Worm (Caenorhabditis elegans) whole organism, L1 larva: Measurements from ENCODE around the gene T19D12.2.
A peak's percentile ranks its signal among the peaks of the same experiment; 100 is the strongest.

Experiments
- F16B12.6 ChIP-seq: fragments of 150-350 bp; optimal IDR thresholded peaks from 2 replicates; lab custom pipeline; 2014; ENCODE audit warnings: missing biosample characterization, missing genetic modification characterization
- aha-1 ChIP-seq: fragments of 150-350 bp; optimal IDR thresholded peaks from 2 replicates; lab custom pipeline; 2014; ENCODE audit warnings: missing biosample characterization, missing genetic modification characterization
- ama-1 ChIP-seq: fragments of 150-350 bp; optimal IDR thresholded peaks from 2 replicates; lab custom pipeline; 2014
- ceh-63 ChIP-seq: fragments of 200-800 bp; sonication (Bioruptor generic); optimal IDR thresholded peaks from 2 replicates; lab custom pipeline; 2018; ENCODE audit warnings: mild to moderate bottlenecking, missing genetic modification characterization, missing compliant biosample characterization
- ceh-8 ChIP-seq: fragments of 200-800 bp; sonication (Bioruptor generic); optimal IDR thresholded peaks from 2 replicates; lab custom pipeline; 2018; ENCODE audit warnings: mild to moderate bottlenecking, missing genetic modification characterization, moderate library complexity, missing compliant biosample characterization
- ceh-82 ChIP-seq, 3 experiments: fragments of 150-350 bp in 1 of 3; sonication (generic microtip) in 2 of 3; optimal IDR thresholded peaks; 2 replicates each; lab custom pipeline; 2014 to 2017; ENCODE audit warnings: missing biosample characterization in 3 of 3, missing genetic modification characterization in 3 of 3
- ces-1 ChIP-seq: fragments of 150-350 bp; optimal IDR thresholded peaks from 2 replicates; lab custom pipeline; 2014; ENCODE audit warnings: missing biosample characterization, missing genetic modification reagents, missing genetic modification characterization
- dsc-1 ChIP-seq: sonication (generic microtip); optimal IDR thresholded peaks from 2 replicates; lab custom pipeline; 2016; ENCODE audit warnings: mild to moderate bottlenecking, missing genetic modification characterization, missing compliant biosample characterization
- efl-1 ChIP-seq, 4 experiments: fragments of 150-350 bp; optimal IDR thresholded peaks in 3 of 4; peaks in 1 of 4; 1 replicate in 1 of 4; 2 replicates in 3 of 4; lab custom pipeline; 2014; ENCODE audit warnings: missing biosample characterization in 2 of 4, missing genetic modification characterization in 2 of 4, missing genetic modification reagents in 2 of 4
- efl-3 ChIP-seq: fragments of 200-800 bp; sonication (Bioruptor generic); optimal IDR thresholded peaks from 2 replicates; lab custom pipeline; 2018; ENCODE audit warnings: mild to moderate bottlenecking, missing genetic modification characterization, missing compliant biosample characterization
- egl-13 ChIP-seq: sonication (generic microtip); optimal IDR thresholded peaks from 2 replicates; lab custom pipeline; 2016; ENCODE audit warnings: missing genotype, missing genetic modification reagents, missing genetic modification characterization, missing compliant biosample characterization
- egl-27 ChIP-seq, 2 experiments: fragments of 150-350 bp in 1 of 2; sonication (generic microtip); optimal IDR thresholded peaks; 3 replicates each; lab custom pipeline; 2017 to 2018; ENCODE audit warnings: missing biosample characterization in 2 of 2, missing genetic modification characterization in 2 of 2, missing genetic modification reagents in 2 of 2
- fkh-10 ChIP-seq: sonication (generic microtip); optimal IDR thresholded peaks from 2 replicates; lab custom pipeline; 2017; ENCODE audit warnings: missing biosample characterization, missing genetic modification reagents, missing genetic modification characterization
- grh-1 ChIP-seq: fragments of 200-800 bp; sonication (Bioruptor generic); IDR thresholded peaks from 2 replicates; pipeline ENCODE4 v1.3.6; 2022; ENCODE audit warnings: missing genetic modification reagents, missing genetic modification characterization, missing compliant biosample characterization
- irx-1 ChIP-seq: sonication (generic microtip); optimal IDR thresholded peaks from 2 replicates; lab custom pipeline; 2016; ENCODE audit warnings: missing genetic modification characterization, missing compliant biosample characterization
- isw-1 ChIP-seq: fragments of 200-800 bp; sonication (Bioruptor generic); IDR thresholded peaks from 2 replicates; pipeline ENCODE4 v1.3.6; 2022; ENCODE audit warnings: missing genetic modification characterization, missing compliant biosample characterization
- lin-14 ChIP-seq: fragments of 200-800 bp; sonication (Bioruptor generic); optimal IDR thresholded peaks from 2 replicates; lab custom pipeline; 2018; ENCODE audit warnings: mild to moderate bottlenecking, missing genetic modification characterization, moderate library complexity, missing compliant biosample characterization
- lin-35 ChIP-seq, 2 experiments: fragments of 150-350 bp; optimal IDR thresholded peaks; 2 replicates each; lab custom pipeline; 2014; ENCODE audit warnings: missing biosample characterization in 2 of 2, missing genetic modification characterization in 2 of 2, missing genetic modification reagents in 2 of 2
- lin-39 ChIP-seq: fragments of 150-350 bp; optimal IDR thresholded peaks from 2 replicates; lab custom pipeline; 2014; ENCODE audit warnings: missing biosample characterization, missing genetic modification reagents, missing genetic modification characterization
- lsy-2 ChIP-seq, 2 experiments: fragments of 150-350 bp; optimal IDR thresholded peaks; 2 replicates each; lab custom pipeline; 2014; ENCODE audit warnings: missing biosample characterization in 2 of 2, missing genetic modification characterization in 2 of 2
- nhr-11 ChIP-seq: fragments of 150-350 bp; optimal IDR thresholded peaks from 2 replicates; lab custom pipeline; 2014; ENCODE audit warnings: missing biosample characterization, missing genetic modification characterization
- nhr-12 ChIP-seq: sonication (generic microtip); optimal IDR thresholded peaks from 2 replicates; lab custom pipeline; 2017; ENCODE audit warnings: missing biosample characterization, missing genetic modification characterization
- nhr-19 ChIP-seq: fragments of 200-800 bp; sonication (Bioruptor generic); conservative IDR thresholded peaks from 2 replicates; pipeline ENCODE4 v1.3.6; 2022; ENCODE audit warnings: missing genetic modification characterization, missing compliant biosample characterization
- nhr-20 ChIP-seq: sonication (generic microtip); optimal IDR thresholded peaks from 2 replicates; lab custom pipeline; 2016; ENCODE audit warnings: mild to moderate bottlenecking, missing genetic modification characterization, missing compliant biosample characterization
- nhr-237 ChIP-seq: fragments of 150-350 bp; optimal IDR thresholded peaks from 2 replicates; lab custom pipeline; 2014; ENCODE audit warnings: missing biosample characterization, missing genetic modification characterization
- nhr-28 ChIP-seq: fragments of 150-350 bp; optimal IDR thresholded peaks from 2 replicates; lab custom pipeline; 2014; ENCODE audit warnings: missing biosample characterization, missing genetic modification characterization
- nhr-47 ChIP-seq: sonication (generic microtip); optimal IDR thresholded peaks from 2 replicates; lab custom pipeline; 2016; ENCODE audit warnings: mild to moderate bottlenecking, missing genetic modification characterization, moderate library complexity, missing compliant biosample characterization
- nhr-71 ChIP-seq: sonication (generic microtip); optimal IDR thresholded peaks from 2 replicates; lab custom pipeline; 2016; ENCODE audit warnings: mild to moderate bottlenecking, missing genetic modification characterization, moderate library complexity, missing compliant biosample characterization
- nhr-85 ChIP-seq: sonication (generic microtip); peaks from one replicate; lab custom pipeline; 2016; ENCODE audit warnings: missing genetic modification characterization, inconsistent platforms, missing compliant biosample characterization
- nhr-90 ChIP-seq: sonication (generic microtip); optimal IDR thresholded peaks from 2 replicates; lab custom pipeline; 2016; ENCODE audit warnings: mild to moderate bottlenecking, missing genetic modification characterization, missing compliant biosample characterization; ENCODE audit not compliant: poor library complexity
- pag-3 ChIP-seq: sonication (generic microtip); optimal IDR thresholded peaks from 2 replicates; lab custom pipeline; 2017; ENCODE audit warnings: missing genetic modification characterization, mild to moderate bottlenecking, missing compliant biosample characterization, antibody characterized with exemption, borderline replicate concordance; ENCODE audit not compliant: insufficient read depth
- rnt-1 ChIP-seq: sonication (generic microtip); optimal IDR thresholded peaks from 2 replicates; lab custom pipeline; 2016; ENCODE audit warnings: mild to moderate bottlenecking, missing genetic modification characterization, moderate library complexity, missing compliant biosample characterization
- snu-23 ChIP-seq: sonication (generic microtip); optimal IDR thresholded peaks from 2 replicates; lab custom pipeline; 2016; ENCODE audit warnings: missing genetic modification characterization, missing compliant biosample characterization
- sox-4 ChIP-seq: sonication (generic microtip); optimal IDR thresholded peaks from 2 replicates; lab custom pipeline; 2016; ENCODE audit warnings: missing genetic modification characterization, missing compliant biosample characterization
- swsn-7 ChIP-seq: sonication (generic microtip); optimal IDR thresholded peaks from 2 replicates; lab custom pipeline; 2016; ENCODE audit warnings: missing genetic modification characterization, missing compliant biosample characterization
- tbx-2 ChIP-seq: sonication (generic microtip); optimal IDR thresholded peaks from 2 replicates; lab custom pipeline; 2016; ENCODE audit warnings: missing genetic modification characterization, missing compliant biosample characterization
- unc-130 ChIP-seq: fragments of 150-350 bp; optimal IDR thresholded peaks from 2 replicates; lab custom pipeline; 2017; ENCODE audit warnings: missing biosample characterization, missing genetic modification characterization, inconsistent platforms
- unc-62 ChIP-seq: fragments of 150-350 bp; optimal IDR thresholded peaks from 2 replicates; lab custom pipeline; 2014; ENCODE audit warnings: missing biosample characterization, missing genetic modification reagents, missing genetic modification characterization
- unc-86 ChIP-seq: sonication (generic microtip); optimal IDR thresholded peaks from 2 replicates; lab custom pipeline; 2016; ENCODE audit warnings: missing genetic modification characterization, missing compliant biosample characterization
- vab-15 ChIP-seq: sonication (generic microtip); optimal IDR thresholded peaks from 2 replicates; lab custom pipeline; 2017; ENCODE audit warnings: missing genotype, mild to moderate bottlenecking, missing genetic modification characterization, missing compliant biosample characterization
- xbp-1 ChIP-seq: sonication (generic microtip); optimal IDR thresholded peaks from 2 replicates; lab custom pipeline; 2016; ENCODE audit warnings: missing genetic modification characterization, missing compliant biosample characterization
- zag-1 ChIP-seq: fragments of 150-350 bp; optimal IDR thresholded peaks from 2 replicates; lab custom pipeline; 2014; ENCODE audit warnings: missing biosample characterization, missing genetic modification characterization

T19D12.2 gene

DNA sequence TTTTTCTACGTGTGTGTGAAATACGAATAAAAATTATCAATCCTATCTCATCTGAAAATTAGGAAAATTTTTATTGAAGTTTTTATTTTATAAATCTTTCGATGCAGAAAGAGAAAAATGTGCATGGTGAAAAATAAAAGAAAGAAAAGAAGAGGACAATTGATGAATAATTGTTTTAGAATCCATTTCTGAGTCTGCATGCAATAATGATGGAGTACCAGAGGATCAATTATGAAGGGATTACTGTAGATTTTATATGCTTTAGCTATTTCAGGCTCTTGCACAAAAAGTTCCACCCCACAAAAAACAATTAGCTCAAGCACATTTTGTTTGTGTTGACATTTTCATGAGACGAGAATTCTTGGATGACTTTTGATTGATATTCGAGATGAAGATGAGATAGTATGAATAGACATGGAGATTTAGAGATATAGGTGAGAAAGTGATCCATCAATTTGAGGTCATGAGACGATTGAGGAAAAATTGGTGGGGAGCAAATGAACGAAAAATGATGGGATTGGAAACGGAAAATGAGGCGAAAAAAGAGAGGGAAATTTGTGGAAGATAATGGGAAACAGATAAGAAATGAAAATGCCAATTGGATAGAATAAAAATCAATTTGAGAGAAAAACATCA is 44.6 kb downstream of the T19D12.2 start, which contains the start of gene rpy-1 (continued):
- peak; percentile 61 for TF ChIP-seq lin-39 (tag; lab: Kevin White, UChicago)
- TF ChIP-seq, all 84 proteins: peak for 13

DNA sequence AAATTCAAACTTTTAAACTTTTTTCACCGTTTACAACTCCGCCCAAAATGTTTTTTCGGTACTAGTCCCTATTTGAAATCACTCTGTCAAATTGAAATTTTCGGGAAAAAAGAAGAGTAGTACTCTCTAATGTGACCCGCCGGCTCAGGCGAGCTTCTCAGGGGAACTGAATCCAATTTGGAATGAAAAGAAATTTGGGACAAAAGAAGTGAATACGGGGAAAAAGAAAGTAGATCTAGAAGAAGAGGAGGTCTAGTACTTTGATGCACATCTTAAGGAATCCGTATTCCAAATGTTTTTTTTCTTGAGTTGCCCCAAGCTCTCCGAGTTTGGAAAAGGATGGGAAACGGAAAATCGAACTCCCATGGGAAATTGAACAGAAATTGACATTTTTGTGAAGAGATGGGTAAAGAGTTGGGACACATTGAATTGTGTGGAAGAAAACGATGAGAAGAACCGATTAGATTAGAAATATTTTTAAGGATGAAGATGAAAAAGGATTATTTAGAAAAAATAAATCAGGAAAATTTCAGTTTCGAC is 45.5 kb downstream of the T19D12.2 start:
- TF ChIP-seq lin-14 (GFP tag; lab: Kevin White, UChicago) = peak; percentile 64
- TF ChIP-seq nhr-12 (tag; lab: Kevin White, UChicago) = no peak
- TF ChIP-seq isw-1 (GFP tag; lab: Robert Waterston, UW) = no peak
- no peak for TF ChIP-seq unc-86 (tag; lab: Kevin White, UChicago)
- no peak for TF ChIP-seq nhr-85 (tag; lab: Kevin White, UChicago)
- TF ChIP-seq pag-3 = no peak
- no peak for TF ChIP-seq efl-3 (GFP tag; lab: Kevin White, UChicago)
- no peak for TF ChIP-seq nhr-71 (tag; lab: Kevin White, UChicago)
- no peak for TF ChIP-seq xbp-1 (tag; lab: Kevin White, UChicago)
- peak; percentile 39 for TF ChIP-seq fkh-10 (GFP tag; lab: Kevin White, UChicago)
- no peak for TF ChIP-seq efl-1 (optimal IDR thresholded peaks at IDR 0.05; lab: Kevin White, UChicago)
- TF ChIP-seq efl-1 (GFP tag; optimal IDR thresholded peaks at IDR 0.05 in 1 of 2; lab: Kevin White, UChicago) = no peak
- no peak for TF ChIP-seq ceh-82 (tag; optimal IDR thresholded peaks at IDR 0.05; lab: Kevin White, UChicago)
- no peak for TF ChIP-seq ama-1 (lab: Kevin White, UChicago)
- no peak for TF ChIP-seq zag-1 (tag; lab: Kevin White, UChicago)
- no peak for TF ChIP-seq nhr-19 (GFP tag; lab: Robert Waterston, UW)
- no peak for TF ChIP-seq unc-62 (GFP tag; lab: Kevin White, UChicago)
- TF ChIP-seq egl-27 (tag; optimal IDR thresholded peaks at IDR 0.05; lab: Kevin White, UChicago) = no peak
- no peak for TF ChIP-seq ceh-63
- no peak for TF ChIP-seq swsn-7 (tag; lab: Kevin White, UChicago)
- no peak for TF ChIP-seq irx-1 (tag; lab: Kevin White, UChicago)
- TF ChIP-seq F16B12.6 (tag; lab: Kevin White, UChicago) = no peak
- no peak for TF ChIP-seq sox-4 (tag; lab: Kevin White, UChicago)
- peak; percentile 21 for TF ChIP-seq tbx-2 (tag; lab: Kevin White, UChicago)
- TF ChIP-seq, all 84 proteins: peak for 3

DNA sequence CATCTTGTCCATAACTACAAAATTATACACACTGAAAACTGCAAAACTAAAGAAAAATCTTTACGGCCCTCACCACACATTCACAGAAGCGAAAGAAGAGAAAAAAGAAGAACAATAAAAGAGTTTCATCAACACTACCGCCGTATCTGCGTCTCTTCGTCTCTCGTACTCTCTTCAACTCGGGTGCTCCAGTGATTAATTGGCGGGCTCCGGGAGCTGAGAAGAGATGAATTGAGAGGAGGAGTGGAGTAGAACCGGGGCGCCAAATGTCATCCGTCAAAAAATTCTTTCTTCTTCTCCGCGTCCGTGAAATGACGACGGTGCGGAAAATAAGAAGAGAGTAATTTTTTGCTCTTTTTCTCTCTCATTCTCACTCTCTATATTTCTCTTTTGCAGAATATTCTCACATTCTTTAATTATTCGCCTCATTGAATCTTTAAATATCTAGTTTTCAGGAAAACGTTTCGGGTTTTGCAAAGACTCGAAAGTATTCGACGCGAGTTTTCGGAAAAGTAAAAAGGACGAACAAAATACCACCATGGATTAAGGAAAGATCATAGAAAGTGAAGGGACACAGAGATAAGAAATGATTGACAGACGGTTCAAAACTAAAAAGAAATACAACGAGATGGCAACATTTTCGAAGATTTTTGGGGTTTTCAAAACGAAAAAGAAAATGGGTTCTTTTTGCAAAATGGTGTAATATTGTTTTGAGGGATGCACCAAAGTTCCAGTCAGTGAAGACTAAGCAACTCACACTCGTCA is 46.5 kb downstream of the T19D12.2 start:
- TF ChIP-seq nhr-47 (tag; lab: Kevin White, UChicago) (peak; percentile 24), lin-35 (GFP tag; optimal IDR thresholded peaks at IDR 0.05; lab: Kevin White, UChicago) (peak in 1 of 2 experiments; percentile 2), sox-4 (tag; lab: Kevin White, UChicago) (no peak), efl-1 (optimal IDR thresholded peaks at IDR 0.05; lab: Kevin White, UChicago) (peak in 1 of 2 experiments; percentile 11), efl-1 (GFP tag; optimal IDR thresholded peaks at IDR 0.05 in 1 of 2; lab: Kevin White, UChicago) (peak in 1 of 2 experiments; percentile 59), lsy-2 (tag; optimal IDR thresholded peaks at IDR 0.05; lab: Kevin White, UChicago) (peak in 1 of 2 experiments; percentile 33), ceh-8 (no peak), egl-13 (tag; lab: Kevin White, UChicago) (no peak), unc-86 (tag; lab: Kevin White, UChicago) (peak; percentile 5), ces-1 (no peak), aha-1 (no peak), pag-3 (no peak), snu-23 (GFP tag; lab: Kevin White, UChicago) (peak; percentile 28), lin-39 (tag; lab: Kevin White, UChicago) (peak; percentile 85), dsc-1 (tag; lab: Kevin White, UChicago) (peak; percentile 61), nhr-28 (tag; lab: Kevin White, UChicago) (no peak), rnt-1 (peak; percentile 85), nhr-11 (no peak), nhr-90 (tag; lab: Kevin White, UChicago) (no peak), ceh-82 (tag; optimal IDR thresholded peaks at IDR 0.05; lab: Kevin White, UChicago) (peak in 1 of 3 experiments; percentile 1), irx-1 (tag; lab: Kevin White, UChicago) (peak; percentile 5), tbx-2 (tag; lab: Kevin White, UChicago) (peak; percentile 49), nhr-237 (tag; lab: Kevin White, UChicago) (no peak), swsn-7 (tag; lab: Kevin White, UChicago) (peak; percentile 20), vab-15 (peak; percentile 15), nhr-71 (tag; lab: Kevin White, UChicago) (peak; percentile 74), grh-1 (GFP tag; lab: Robert Waterston, UW) (no peak), unc-130 (tag; lab: Kevin White, UChicago) (peak; percentile 50), zag-1 (tag; lab: Kevin White, UChicago) (no peak), nhr-20 (tag; lab: Kevin White, UChicago) (peak; percentile 3), nhr-19 (GFP tag; lab: Robert Waterston, UW) (peak; percentile 40; the same call in 1 of the 2 replicates), lin-14 (GFP tag; lab: Kevin White, UChicago) (peak; percentile 92)
